Worm (Caenorhabditis elegans) whole organism, L4/young adult: ENCODE results near the gene glc-4.

ENCODE experiments used
- W03F9.2 ChIP-seq: fragments of 150-350 bp; optimal IDR thresholded peaks from 2 replicates; lab custom pipeline; 2014; ENCODE audit warnings: missing biosample characterization, missing genetic modification characterization
- him-1 ChIP-seq: sonication (generic microtip); optimal IDR thresholded peaks from 2 replicates; lab custom pipeline; 2016; ENCODE audit warnings: missing genotype, missing genetic modification reagents, missing genetic modification characterization, missing compliant biosample characterization

- TF ChIP-seq him-1 (tag; lab: Kevin White, UChicago) (no peak), W03F9.2 (tag; lab: Kevin White, UChicago) (no peak)
These were observed 11.4 kb upstream of the glc-4 start for ce11 chrII:7186117-7186516.
